Worm (Caenorhabditis elegans) whole organism, L4 larva: ENCODE results near the gene C46A5.4.
A peak's percentile ranks its signal among the peaks of the same experiment; 100 is the strongest.

ENCODE experiments used
- F44E2.7 ChIP-seq: fragments of 200-800 bp; sonication (Bioruptor generic); IDR thresholded peaks from 2 replicates; pipeline ENCODE4 v2.1.2; 2022; ENCODE audit warnings: missing genetic modification characterization, missing compliant biosample characterization
- T20F7.1 ChIP-seq: fragments of 200-800 bp; sonication (Bioruptor generic); optimal IDR thresholded peaks from 2 replicates; lab custom pipeline; 2018; ENCODE audit warnings: mild to moderate bottlenecking, missing genetic modification characterization, missing compliant biosample characterization
- Y5F2A.4 ChIP-seq: fragments of 200-800 bp; sonication (Bioruptor generic); optimal IDR thresholded peaks from 2 replicates; lab custom pipeline; 2018; ENCODE audit warnings: mild to moderate bottlenecking, missing genetic modification characterization, missing compliant biosample characterization
- Y75B8A.6 ChIP-seq: fragments of 200-800 bp; sonication (Bioruptor generic); IDR thresholded peaks from 2 replicates; pipeline ENCODE4 v1.3.6; 2022; ENCODE audit warnings: missing genetic modification reagents, missing genetic modification characterization, missing compliant biosample characterization
- ZK337.2 ChIP-seq: fragments of 200-800 bp; sonication (Bioruptor generic); IDR thresholded peaks from 2 replicates; pipeline ENCODE4 v1.3.6; 2022; ENCODE audit warnings: missing genetic modification reagents, missing genetic modification characterization, missing compliant biosample characterization
- aha-1 ChIP-seq: fragments of 150-350 bp; peaks from one replicate; lab custom pipeline; 2014; ENCODE audit warnings: missing biosample characterization, missing genetic modification characterization
- aly-2 ChIP-seq: sonication (generic microtip); optimal IDR thresholded peaks from 2 replicates; lab custom pipeline; 2018; ENCODE audit warnings: missing biosample characterization, missing genetic modification characterization
- arid-1 ChIP-seq: fragments of 200-800 bp; sonication (Bioruptor generic); conservative IDR thresholded peaks from 2 replicates; pipeline ENCODE4 v1.3.6; 2022; ENCODE audit warnings: missing genetic modification reagents, missing genetic modification characterization, missing compliant biosample characterization
- ceh-28 ChIP-seq: fragments of 150-350 bp; optimal IDR thresholded peaks from 2 replicates; lab custom pipeline; 2014; ENCODE audit warnings: missing biosample characterization, missing genetic modification reagents, missing genetic modification characterization
- ceh-44 ChIP-seq: fragments of 200-800 bp; sonication (Bioruptor generic); IDR thresholded peaks from 2 replicates; pipeline ENCODE4 v1.3.6; 2022; ENCODE audit warnings: missing genetic modification reagents, missing genetic modification characterization, missing compliant biosample characterization
- ces-1 ChIP-seq: fragments of 150-350 bp; sonication (generic microtip); optimal IDR thresholded peaks from 4 replicates; lab custom pipeline; 2014; ENCODE audit warnings: missing biosample characterization, missing genetic modification reagents, missing genetic modification characterization
- cey-2 ChIP-seq: sonication (generic microtip); optimal IDR thresholded peaks from 3 replicates; lab custom pipeline; 2017; ENCODE audit warnings: missing genetic modification characterization, mild to moderate bottlenecking, missing compliant biosample characterization, antibody characterized with exemption, borderline replicate concordance; ENCODE audit not compliant: insufficient read depth
- daf-12 ChIP-seq: fragments of 150-350 bp; optimal IDR thresholded peaks from 2 replicates; lab custom pipeline; 2014; ENCODE audit warnings: missing biosample characterization, missing genetic modification reagents, missing genetic modification characterization
- daf-16 ChIP-seq, 3 experiments: sonication (generic microtip); optimal IDR thresholded peaks; 2 replicates each; lab custom pipeline; 2016 to 2017; ENCODE audit warnings: missing genetic modification characterization in 3 of 3, missing genetic modification reagents in 3 of 3, mild to moderate bottlenecking in 2 of 3, missing compliant biosample characterization in 2 of 3, missing biosample characterization in 1 of 3, moderate library complexity in 1 of 3
- daf-19 ChIP-seq: fragments of 200-800 bp; sonication (Bioruptor generic); conservative IDR thresholded peaks from 2 replicates; pipeline ENCODE4 v1.3.6; 2022; ENCODE audit warnings: missing genetic modification characterization, missing compliant biosample characterization
- daf-8 ChIP-seq: fragments of 200-800 bp; sonication (Bioruptor generic); IDR thresholded peaks from 2 replicates; pipeline ENCODE4 v1.3.6; 2022; ENCODE audit warnings: missing genetic modification characterization, missing compliant biosample characterization
- dmd-6 ChIP-seq: fragments of 200-800 bp; sonication (Bioruptor generic); IDR thresholded peaks from 2 replicates; pipeline ENCODE4 v1.3.6; 2022; ENCODE audit warnings: missing genetic modification reagents, missing genetic modification characterization, missing compliant biosample characterization
- dmd-9 ChIP-seq: fragments of 200-800 bp; sonication (Bioruptor generic); IDR thresholded peaks from 2 replicates; pipeline ENCODE4 v1.3.6; 2022; ENCODE audit warnings: missing genetic modification reagents, missing genetic modification characterization, missing compliant biosample characterization
- duxl-1 ChIP-seq: sonication (generic microtip); optimal IDR thresholded peaks from 2 replicates; lab custom pipeline; 2016; ENCODE audit warnings: mild to moderate bottlenecking, missing genetic modification characterization, moderate library complexity, missing compliant biosample characterization; ENCODE audit not compliant: poor library complexity
- dve-1 ChIP-seq: sonication (generic microtip); optimal IDR thresholded peaks from 2 replicates; lab custom pipeline; 2017; ENCODE audit warnings: antibody characterized with exemption, mild to moderate bottlenecking, missing genetic modification characterization, missing compliant biosample characterization; ENCODE audit not compliant: insufficient read depth
- gei-8 ChIP-seq: fragments of 200-800 bp; sonication (Bioruptor generic); optimal IDR thresholded peaks from 2 replicates; lab custom pipeline; 2018; ENCODE audit warnings: mild to moderate bottlenecking, missing genetic modification characterization, missing compliant biosample characterization
- hlh-11 ChIP-seq: fragments of 200-800 bp; sonication (Bioruptor generic); optimal IDR thresholded peaks from 2 replicates; lab custom pipeline; 2018; ENCODE audit warnings: mild to moderate bottlenecking, missing genetic modification characterization, missing compliant biosample characterization
- hmg-1.1 ChIP-seq: fragments of 200-800 bp; sonication (Bioruptor generic); IDR thresholded peaks from 2 replicates; pipeline ENCODE4 v1.3.6; 2022; ENCODE audit warnings: missing genetic modification reagents, missing genetic modification characterization, missing compliant biosample characterization
- lin-29 ChIP-seq: fragments of 200-800 bp; sonication (Bioruptor generic); IDR thresholded peaks from 2 replicates; pipeline ENCODE4 v1.3.6; 2022; ENCODE audit warnings: missing genetic modification reagents, missing genetic modification characterization, missing compliant biosample characterization
- lin-38 ChIP-seq: fragments of 200-800 bp; sonication (Bioruptor generic); IDR thresholded peaks from 2 replicates; pipeline ENCODE4 v1.3.6; 2022; ENCODE audit warnings: missing genetic modification reagents, missing genetic modification characterization, missing compliant biosample characterization
- lsy-2 ChIP-seq, 2 experiments: fragments of 150-350 bp in 1 of 2; sonication (generic microtip) in 1 of 2; optimal IDR thresholded peaks; 2 replicates each; lab custom pipeline; 2014 to 2017; ENCODE audit warnings: missing biosample characterization in 2 of 2, missing genetic modification characterization in 2 of 2
- madf-9 ChIP-seq: fragments of 200-800 bp; sonication (Bioruptor generic); conservative IDR thresholded peaks from 2 replicates; pipeline ENCODE4 v1.3.6; 2022; ENCODE audit warnings: missing genetic modification reagents, missing genetic modification characterization, missing compliant biosample characterization
- mdt-29 ChIP-seq: fragments of 200-800 bp; sonication (Bioruptor generic); IDR thresholded peaks from 2 replicates; pipeline ENCODE4 v1.3.6; 2022; ENCODE audit warnings: missing genetic modification reagents, missing genetic modification characterization, missing compliant biosample characterization
- mep-1 ChIP-seq: fragments of 150-350 bp; sonication (generic microtip); optimal IDR thresholded peaks from 3 replicates; lab custom pipeline; 2014; ENCODE audit warnings: missing biosample characterization, missing genetic modification characterization
- mxl-3 ChIP-seq: fragments of 200-800 bp; sonication (Bioruptor generic); optimal IDR thresholded peaks from 2 replicates; lab custom pipeline; 2018; ENCODE audit warnings: mild to moderate bottlenecking, missing genetic modification characterization, missing compliant biosample characterization
- nhr-11 ChIP-seq: fragments of 150-350 bp; optimal IDR thresholded peaks from 2 replicates; lab custom pipeline; 2014; ENCODE audit warnings: missing biosample characterization, missing genetic modification characterization
- nhr-111 ChIP-seq: fragments of 200-800 bp; sonication (Bioruptor generic); optimal IDR thresholded peaks from 2 replicates; lab custom pipeline; 2018; ENCODE audit warnings: mild to moderate bottlenecking, missing genetic modification characterization, missing compliant biosample characterization
- nhr-237 ChIP-seq: sonication (generic microtip); optimal IDR thresholded peaks from 2 replicates; lab custom pipeline; 2017; ENCODE audit warnings: missing biosample characterization, missing genetic modification characterization
- nhr-28 ChIP-seq: fragments of 150-350 bp; optimal IDR thresholded peaks from 2 replicates; lab custom pipeline; 2014; ENCODE audit warnings: missing biosample characterization, missing genetic modification characterization
- nhr-41 ChIP-seq: fragments of 200-800 bp; sonication (Bioruptor generic); IDR thresholded peaks from 2 replicates; pipeline ENCODE4 v1.3.6; 2022; ENCODE audit warnings: missing genetic modification reagents, missing genetic modification characterization, missing compliant biosample characterization
- nhr-77 ChIP-seq: fragments of 150-350 bp; optimal IDR thresholded peaks from 2 replicates; lab custom pipeline; 2014; ENCODE audit warnings: missing biosample characterization, missing genetic modification characterization
- php-3 ChIP-seq: fragments of 200-800 bp; sonication (Bioruptor generic); IDR thresholded peaks from 2 replicates; pipeline ENCODE4 v1.3.6; 2022; ENCODE audit warnings: missing genetic modification reagents, missing genetic modification characterization, missing compliant biosample characterization
- pqm-1 ChIP-seq: sonication (generic microtip); optimal IDR thresholded peaks from 2 replicates; lab custom pipeline; 2017; ENCODE audit warnings: missing biosample characterization, missing genetic modification characterization
- sdz-12 ChIP-seq: fragments of 200-800 bp; sonication (Bioruptor generic); optimal IDR thresholded peaks from 2 replicates; lab custom pipeline; 2018; ENCODE audit warnings: mild to moderate bottlenecking, missing genetic modification characterization, missing compliant biosample characterization
- set-16 ChIP-seq: fragments of 200-800 bp; sonication (Bioruptor generic); IDR thresholded peaks from 2 replicates; pipeline ENCODE4 v1.3.6; 2022; ENCODE audit warnings: missing genetic modification reagents, missing genetic modification characterization, missing compliant biosample characterization
- snpc-1.2 ChIP-seq: fragments of 200-800 bp; sonication (Bioruptor generic); IDR thresholded peaks from 2 replicates; pipeline ENCODE4 v1.3.6; 2022; ENCODE audit warnings: missing genetic modification reagents, missing genetic modification characterization, missing compliant biosample characterization
- spr-1 ChIP-seq: sonication (generic microtip); optimal IDR thresholded peaks from 2 replicates; lab custom pipeline; 2016; ENCODE audit warnings: mild to moderate bottlenecking, missing genetic modification characterization, missing compliant biosample characterization
- zag-1 ChIP-seq: fragments of 150-350 bp; optimal IDR thresholded peaks from 2 replicates; lab custom pipeline; 2014; ENCODE audit warnings: missing biosample characterization, missing genetic modification characterization
- zfp-2 ChIP-seq: sonication (generic microtip); optimal IDR thresholded peaks from 2 replicates; lab custom pipeline; 2016; ENCODE audit warnings: mild to moderate bottlenecking, missing genetic modification characterization, missing compliant biosample characterization
- zip-11 ChIP-seq: fragments of 200-800 bp; sonication (Bioruptor generic); IDR thresholded peaks from 2 replicates; pipeline ENCODE4 v1.3.6; 2022; ENCODE audit warnings: missing genetic modification characterization, missing compliant biosample characterization
- ztf-11 ChIP-seq: fragments of 150-350 bp; optimal IDR thresholded peaks from 2 replicates; lab custom pipeline; 2014; ENCODE audit warnings: missing biosample characterization, missing genetic modification characterization

Gene C46A5.4

ce11 chrIV:7794709-7795108 lies 37.6 kb upstream of the C46A5.4 start, which contains the start of gene ntp-1:
Gene ntp-1, minus strand, starts transcription at chrIV:7794809.
- no peak for TF ChIP-seq php-3 (GFP tag; lab: Robert Waterston, UW)
- TF ChIP-seq aly-2 = no peak
- TF ChIP-seq snpc-1.2 (GFP tag; lab: Robert Waterston, UW) = no peak
- no peak for TF ChIP-seq gei-8 (GFP tag; lab: Kevin White, UChicago)
- no peak for TF ChIP-seq dmd-6
- TF ChIP-seq ceh-44 (GFP tag; lab: Robert Waterston, UW) = no peak
- TF ChIP-seq nhr-111 (GFP tag; lab: Kevin White, UChicago) = no peak
- TF ChIP-seq mxl-3 (GFP tag; lab: Kevin White, UChicago) = no peak
- TF ChIP-seq Y75B8A.6 (GFP tag; lab: Robert Waterston, UW) = no peak
- TF ChIP-seq daf-8 (GFP tag; lab: Robert Waterston, UW) = no peak
- TF ChIP-seq daf-19 (GFP tag; lab: Robert Waterston, UW) = no peak
- no peak for TF ChIP-seq daf-12 (tag; lab: Kevin White, UChicago)
- TF ChIP-seq zag-1 (tag; lab: Kevin White, UChicago) = no peak
- no peak for TF ChIP-seq cey-2 (tag; lab: Kevin White, UChicago)
- no peak for TF ChIP-seq ztf-11 (tag; lab: Kevin White, UChicago)
- TF ChIP-seq mdt-29 (GFP tag; lab: Robert Waterston, UW) = no peak
- no peak for TF ChIP-seq duxl-1 (tag; lab: Kevin White, UChicago)
- no peak for TF ChIP-seq dmd-9 (GFP tag; lab: Robert Waterston, UW)

ce11 chrIV:7791821-7792446 lies 34.8 kb upstream of the C46A5.4 start, which contains the start of gene C33H5.13:
Gene C33H5.13, minus strand, starts transcription at chrIV:7792263.
- peak; percentile 49 for TF ChIP-seq nhr-28 (tag; lab: Kevin White, UChicago)
- TF ChIP-seq lsy-2 (tag; optimal IDR thresholded peaks at IDR 0.05; lab: Kevin White, UChicago) = peak in 1 of 2 experiments; percentile 18
- peak; percentile 43 for TF ChIP-seq nhr-77 (tag; lab: Kevin White, UChicago)
- peak; percentile 50 for TF ChIP-seq dve-1
- TF ChIP-seq Y75B8A.6 (GFP tag; lab: Robert Waterston, UW) = no peak
- TF ChIP-seq ceh-28 (tag; lab: Kevin White, UChicago) = no peak
- no peak for TF ChIP-seq arid-1 (GFP tag; lab: Robert Waterston, UW)
- TF ChIP-seq zfp-2 (tag; lab: Kevin White, UChicago) = no peak
- peak; percentile 71 for TF ChIP-seq aha-1 (tag; lab: Kevin White, UChicago)
- peak; percentile 18 for TF ChIP-seq T20F7.1 (GFP tag; lab: Kevin White, UChicago)
- TF ChIP-seq hlh-11 (tag; lab: Kevin White, UChicago) = peak; percentile 61
- no peak for TF ChIP-seq Y5F2A.4
- TF ChIP-seq dmd-6 = peak; percentile 8; the same call in 1 of the 2 replicates
- TF ChIP-seq daf-16 (GFP tag; optimal IDR thresholded peaks at IDR 0.05; lab: Kevin White, UChicago) = no peak
- peak; percentile 44 for TF ChIP-seq daf-16 (tag; optimal IDR thresholded peaks at IDR 0.05; lab: Kevin White, UChicago)
- TF ChIP-seq mep-1 (tag; lab: Kevin White, UChicago) = no peak
- TF ChIP-seq pqm-1 (tag; lab: Kevin White, UChicago) = peak; percentile 90
- TF ChIP-seq nhr-41 = no peak
- TF ChIP-seq lin-29 = no peak
- TF ChIP-seq, all 104 proteins: peak for 10

- TF ChIP-seq zfp-2 (tag; lab: Kevin White, UChicago) (peak; percentile 16), nhr-11 (tag; lab: Kevin White, UChicago) (peak; percentile 78), madf-9 (GFP tag; lab: Robert Waterston, UW) (peak; percentile 72), lin-38 (GFP tag; lab: Robert Waterston, UW) (peak; percentile 86), F44E2.7 (GFP tag; lab: Robert Waterston, UW) (no peak), set-16 (GFP tag; lab: Robert Waterston, UW) (no peak), nhr-28 (tag; lab: Kevin White, UChicago) (peak; percentile 60), spr-1 (tag; lab: Kevin White, UChicago) (no peak), ZK337.2 (GFP tag; lab: Robert Waterston, UW) (no peak), ces-1 (GFP tag; lab: Kevin White, UChicago) (no peak), hmg-1.1 (GFP tag; lab: Robert Waterston, UW) (peak; percentile 45; the same call in 1 of the 2 replicates), zip-11 (GFP tag; lab: Robert Waterston, UW) (0 out of 2 replicates have a peak, but pooled peaks have one; percentile 11), nhr-237 (tag; lab: Kevin White, UChicago) (no peak), sdz-12 (GFP tag; lab: Kevin White, UChicago) (no peak)
These were observed 33.9 kb upstream of the C46A5.4 start, which contains the start of gene rsp-6 for ce11 chrIV:7790801-7791588. Gene rsp-6, minus strand, starts transcription at chrIV:7791229.
